Fruit fly (Drosophila melanogaster): ENCODE data around the gene ssh.

dm6 chr3R:24926752-24927320 is 17.9 kb downstream of the ssh start:
- no peak for TF ChIP-seq CG7101 (tag; optimal IDR thresholded peaks at IDR 0.05)
- no peak for TF ChIP-seq cnc (optimal IDR thresholded peaks at IDR 0.05)
- no peak for TF ChIP-seq tj (GFP tag; optimal IDR thresholded peaks at IDR 0.05)
